Worm (Caenorhabditis elegans): Measurements from ENCODE around the gene F39D8.3.

DNA sequence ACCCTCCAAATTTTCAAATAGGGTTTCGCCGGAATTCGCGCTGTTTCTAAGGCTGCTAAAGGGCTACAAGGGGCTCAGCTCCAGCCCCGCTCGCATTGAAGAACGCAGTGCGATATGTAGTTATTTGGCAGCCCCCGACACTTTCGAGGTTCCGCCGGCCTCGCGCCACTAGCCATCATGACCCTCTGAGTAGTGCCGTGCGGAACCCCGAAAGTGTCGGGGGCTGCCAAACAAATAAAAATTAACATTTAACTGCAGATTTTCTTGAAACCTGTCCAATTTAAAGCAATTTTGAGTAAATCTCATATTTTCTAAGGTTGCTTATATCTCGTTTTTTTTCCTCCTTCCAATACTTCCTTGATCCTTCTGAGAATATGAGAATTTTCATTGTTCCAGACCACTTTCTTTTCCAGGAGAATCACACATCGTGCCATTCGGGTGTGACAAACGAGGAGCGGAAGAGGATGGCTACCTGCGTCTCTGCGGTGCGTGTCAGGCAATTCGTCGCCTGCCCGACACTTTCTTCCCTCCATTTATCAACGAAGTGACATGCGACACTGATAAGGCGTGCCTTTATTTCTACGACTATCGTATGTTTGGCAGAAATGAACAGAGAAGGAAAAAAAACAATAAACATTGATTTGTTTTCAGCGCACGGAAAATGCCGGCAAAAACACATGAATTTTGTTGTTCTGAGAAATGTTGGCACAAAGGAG lies 3.1 kb downstream of the F39D8.3 start:
- TF ChIP-seq elt-2 (tag; optimal IDR thresholded peaks at IDR 0.05) (peak; percentile 79), C16A3.4 (tag; optimal IDR thresholded peaks at IDR 0.05) (no peak), egl-27 (tag; optimal IDR thresholded peaks at IDR 0.05) (no peak)
